Fruit fly (Drosophila melanogaster): Measurements from ENCODE around the gene Brr2.
A peak's percentile ranks its signal among the peaks of the same experiment; 100 is the strongest.

The Brr2 gene

dm6 chr3L:15958612-15959315 is 8.9 kb downstream of the Brr2 start, which contains the start of gene CG17032 (continued):
- TF ChIP-seq Spps (tag; optimal IDR thresholded peaks at IDR 0.05) (peak; percentile 2), CG6791 (GFP tag; IDR thresholded peaks at IDR 0.05; ENCODE audit: partially characterized antibody) (peak; percentile 24; the same call in 1 of the 3 replicates), H15 (GFP tag; IDR thresholded peaks at IDR 0.05) (no peak), CG5245 (GFP tag; optimal IDR thresholded peaks at IDR 0.05) (no peak), h (optimal IDR thresholded peaks at IDR 0.05) (no peak), wor (GFP tag; IDR thresholded peaks at IDR 0.05) (no peak), HHEX (GFP tag; optimal IDR thresholded peaks at IDR 0.05) (no peak), B-H2 (GFP tag; optimal IDR thresholded peaks at IDR 0.05) (peak; percentile 67), CG31441 (GFP tag; IDR thresholded peaks at IDR 0.05) (no peak), CG15514 (GFP tag; optimal IDR thresholded peaks at IDR 0.05) (peak; percentile 26), zen (tag; optimal IDR thresholded peaks at IDR 0.05) (no peak), CG13894 (tag; optimal IDR thresholded peaks at IDR 0.05) (peak; percentile 90), CG10543 (GFP tag; optimal IDR thresholded peaks at IDR 0.05) (peak; percentile 82), HLHmδ (GFP tag; optimal IDR thresholded peaks at IDR 0.05) (peak; percentile 15), wek (GFP tag; optimal IDR thresholded peaks at IDR 0.05) (no peak), Scr (GFP tag; IDR thresholded peaks at IDR 0.05; ENCODE audit: partially characterized antibody) (no peak), ac (GFP tag; optimal IDR thresholded peaks at IDR 0.05) (no peak), CG6683 (GFP tag; optimal IDR thresholded peaks at IDR 0.05) (no peak), CoRest (tag; optimal IDR thresholded peaks at IDR 0.05) (no peak), Blimp-1 (GFP tag; optimal IDR thresholded peaks at IDR 0.05) (peak; percentile 100), ara (GFP tag; IDR thresholded peaks at IDR 0.05) (no peak; the same call in 1 of the 2 replicates), Gug (GFP tag; IDR thresholded peaks at IDR 0.05) (no peak), Eip74EF (GFP tag; optimal IDR thresholded peaks at IDR 0.05) (peak in 1 of 2 experiments; percentile 58), ems (GFP tag; optimal IDR thresholded peaks at IDR 0.05) (no peak), Dll (GFP tag; IDR thresholded peaks at IDR 0.05; ENCODE audit: partially characterized antibody) (0 out of 4 replicates have a peak, but pooled peaks have one; percentile 29), otp (GFP tag; IDR thresholded peaks at IDR 0.05) (peak; percentile 63; the same call in 2 of the 3 replicates), pb (GFP tag; optimal IDR thresholded peaks at IDR 0.05) (no peak), CG2712 (tag; optimal IDR thresholded peaks at IDR 0.05) (no peak), CG7987 (GFP tag; optimal IDR thresholded peaks at IDR 0.05) (peak; percentile 30), CG11695 (GFP tag; IDR thresholded peaks at IDR 0.05) (peak; percentile 25; the same call in 1 of the 3 replicates), Drgx (GFP tag; IDR thresholded peaks at IDR 0.05) (peak; percentile 14; the same call in 1 of the 2 replicates), CG1603 (tag; optimal IDR thresholded peaks at IDR 0.05) (no peak), ATbp (GFP tag; optimal IDR thresholded peaks at IDR 0.05) (no peak), Bdp1 (GFP tag; optimal IDR thresholded peaks at IDR 0.05) (no peak), Dp (GFP tag; optimal IDR thresholded peaks at IDR 0.05) (no peak), lola (GFP tag; optimal IDR thresholded peaks at IDR 0.05) (no peak), CG12299 (tag; optimal IDR thresholded peaks at IDR 0.05) (no peak), fd3F (GFP tag; optimal IDR thresholded peaks at IDR 0.05) (no peak), twi (tag; optimal IDR thresholded peaks at IDR 0.05) (peak; percentile 47), CG14014 (GFP tag; IDR thresholded peaks at IDR 0.05) (no peak), nom (GFP tag; optimal IDR thresholded peaks at IDR 0.05) (peak; percentile 39), chinmo (GFP tag; IDR thresholded peaks at IDR 0.05; ENCODE audit: partially characterized antibody) (peak; percentile 65; the same call in 1 of the 4 replicates), Awh (GFP tag; IDR thresholded peaks at IDR 0.05) (peak; percentile 44; the same call in 1 of the 2 replicates), sob (GFP tag; IDR thresholded peaks at IDR 0.05) (0 out of 2 replicates have a peak, but pooled peaks have one; percentile 17), chm (GFP tag; IDR thresholded peaks at IDR 0.05) (no peak), CG15011 (GFP tag; optimal IDR thresholded peaks at IDR 0.05) (no peak), CG7271 (tag; optimal IDR thresholded peaks at IDR 0.05) (no peak), Med (GFP tag) (peak; percentile 62)
